Fruit fly (Drosophila melanogaster): ENCODE results near the gene CG14443.

CG14443 gene

DNA sequence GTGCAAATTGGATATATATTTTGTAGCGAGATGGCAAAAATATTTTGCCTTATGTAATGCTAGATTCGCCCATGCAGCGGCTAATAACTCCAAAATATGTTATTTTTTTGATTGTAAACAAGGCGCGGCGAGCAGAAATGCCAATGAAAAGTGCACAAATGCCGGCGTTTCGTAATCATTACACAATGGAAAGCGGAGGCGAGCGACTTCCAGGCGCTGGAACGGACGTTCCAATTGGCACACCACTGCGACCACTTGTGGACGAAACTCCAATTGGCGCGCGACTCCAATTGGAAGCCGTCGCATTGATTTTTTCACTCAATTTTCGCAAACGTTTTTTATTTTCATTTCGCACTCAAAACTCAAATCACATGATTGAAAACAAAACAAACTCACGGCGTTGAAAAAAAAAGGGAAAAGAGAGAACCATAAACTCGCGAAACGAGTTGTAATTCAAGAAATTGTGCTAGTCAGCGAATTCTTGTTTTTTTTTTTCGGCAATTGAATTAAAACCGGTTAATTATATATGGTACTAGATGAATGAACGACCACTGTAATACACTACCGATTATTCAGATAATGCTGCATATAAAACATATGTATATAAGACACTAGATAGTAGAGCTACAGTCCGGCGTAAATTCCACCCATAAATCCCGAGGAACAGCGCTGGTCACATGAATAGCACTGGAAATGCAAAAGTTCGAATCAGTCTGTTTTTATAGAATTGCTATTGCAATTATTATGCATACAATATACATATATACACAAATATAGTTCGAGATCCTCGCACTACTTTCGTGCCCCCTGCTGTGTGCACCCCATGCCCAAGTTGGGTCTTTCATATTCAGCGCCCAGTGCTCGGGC, 45.1 kb downstream of the CG14443 start, which contains the start of gene ND-ASHI (continued):
- peak; percentile 98 for TF ChIP-seq slbo (GFP tag; IDR thresholded peaks at IDR 0.05)
- peak; percentile 94 for TF ChIP-seq CG7556 (GFP tag; optimal IDR thresholded peaks at IDR 0.05)
- peak; percentile 93 for TF ChIP-seq pho (GFP tag; optimal IDR thresholded peaks at IDR 0.05)
- no peak for TF ChIP-seq pita (GFP tag; optimal IDR thresholded peaks at IDR 0.05)
- TF ChIP-seq dmrt99B (tag; optimal IDR thresholded peaks at IDR 0.05), result peak; percentile 94
- no peak for TF ChIP-seq CG7963 (GFP tag; IDR thresholded peaks at IDR 0.05; ENCODE audit: partially characterized antibody)
- peak; percentile 92 for TF ChIP-seq danr (GFP tag; IDR thresholded peaks at IDR 0.05)
- TF ChIP-seq CG5180 (GFP tag; optimal IDR thresholded peaks at IDR 0.05), result peak; percentile 85
- peak; percentile 93 for TF ChIP-seq ap (GFP tag; IDR thresholded peaks at IDR 0.05)
- peak; percentile 96 for TF ChIP-seq Atf6 (GFP tag; IDR thresholded peaks at IDR 0.05)
- TF ChIP-seq ftz-f1 (GFP tag; optimal IDR thresholded peaks at IDR 0.05), result peak; percentile 69
- peak; percentile 73 for TF ChIP-seq CG4707 (GFP tag; optimal IDR thresholded peaks at IDR 0.05)
- peak; percentile 96 for TF ChIP-seq CG2678 (tag; optimal IDR thresholded peaks at IDR 0.05)
- TF ChIP-seq chm (GFP tag; IDR thresholded peaks at IDR 0.05), result peak; percentile 96
- peak; percentile 80 for TF ChIP-seq pb (GFP tag; optimal IDR thresholded peaks at IDR 0.05)
- TF ChIP-seq B-H2 (GFP tag; optimal IDR thresholded peaks at IDR 0.05), result peak; percentile 98
- TF ChIP-seq CG11085 (GFP tag; IDR thresholded peaks at IDR 0.05), result peak; percentile 94
- peak; percentile 88 for TF ChIP-seq Atf-2 (GFP tag; optimal IDR thresholded peaks at IDR 0.05)
- peak; percentile 97 for TF ChIP-seq CG17328 (GFP tag; IDR thresholded peaks at IDR 0.05)
- peak; percentile 81 for TF ChIP-seq ssp (GFP tag; IDR thresholded peaks at IDR 0.05)
- TF ChIP-seq exex (tag; optimal IDR thresholded peaks at IDR 0.05), result peak; percentile 80
- TF ChIP-seq CG14050 (GFP tag; IDR thresholded peaks at IDR 0.05), result peak; percentile 94
- peak; percentile 94 for TF ChIP-seq Max (GFP tag; optimal IDR thresholded peaks at IDR 0.05)
- peak; percentile 94 for TF ChIP-seq Dek (tag; optimal IDR thresholded peaks at IDR 0.05)
- peak; percentile 87 for TF ChIP-seq onecut (GFP tag; IDR thresholded peaks at IDR 0.05)
- no peak for TF ChIP-seq zf30C (GFP tag; optimal IDR thresholded peaks at IDR 0.05)
- peak; percentile 89 for TF ChIP-seq CG11560 (tag; IDR thresholded peaks at IDR 0.05)
- TF ChIP-seq CG2712 (tag; optimal IDR thresholded peaks at IDR 0.05), result peak; percentile 91
- TF ChIP-seq CrebB (tag; optimal IDR thresholded peaks at IDR 0.05), result peak; percentile 95
- TF ChIP-seq Hr51 (GFP tag; optimal IDR thresholded peaks at IDR 0.05), result peak; percentile 88 to 90
- peak; percentile 93 for TF ChIP-seq CG4820 (GFP tag; optimal IDR thresholded peaks at IDR 0.05)
- TF ChIP-seq pnt (GFP tag; optimal IDR thresholded peaks at IDR 0.05), result peak; percentile 88
- TF ChIP-seq kah (GFP tag; optimal IDR thresholded peaks at IDR 0.05), result peak; percentile 56
- no peak for TF ChIP-seq CG6791 (GFP tag; IDR thresholded peaks at IDR 0.05; ENCODE audit: partially characterized antibody)
- TF ChIP-seq HHEX (GFP tag; optimal IDR thresholded peaks at IDR 0.05), result peak; percentile 96
- peak; percentile 94 for TF ChIP-seq unpg (GFP tag; optimal IDR thresholded peaks at IDR 0.05)
- peak; percentile 43 for TF ChIP-seq CG14965 (GFP tag; optimal IDR thresholded peaks at IDR 0.05; ENCODE audit: borderline replicate concordance)
- peak; percentile 22 for TF ChIP-seq grn (GFP tag; optimal IDR thresholded peaks at IDR 0.05)
- no peak for TF ChIP-seq cad (GFP tag; optimal IDR thresholded peaks at IDR 0.05)
- TF ChIP-seq tll (GFP tag; optimal IDR thresholded peaks at IDR 0.05), result no peak
- TF ChIP-seq ro (GFP tag; IDR thresholded peaks at IDR 0.05), result peak; percentile 78
- TF ChIP-seq dm (GFP tag; optimal IDR thresholded peaks at IDR 0.05), result peak; percentile 71
- TF ChIP-seq Lpt (GFP tag; optimal IDR thresholded peaks at IDR 0.05), result no peak
- TF ChIP-seq CG15073 (GFP tag; optimal IDR thresholded peaks at IDR 0.05), result peak; percentile 73
- TF ChIP-seq CG2202 (tag; optimal IDR thresholded peaks at IDR 0.05), result peak; percentile 74
- peak; percentile 95 for TF ChIP-seq NfI (GFP tag; optimal IDR thresholded peaks at IDR 0.05)
- TF ChIP-seq MBD-R2 (GFP tag; IDR thresholded peaks at IDR 0.05), result peak; percentile 96
- peak; percentile 89 for TF ChIP-seq Fer2 (tag; optimal IDR thresholded peaks at IDR 0.05)
- TF ChIP-seq pfk (GFP tag; optimal IDR thresholded peaks at IDR 0.05), result no peak

All from whole organism, embryonic.